Fruit fly (Drosophila melanogaster) whole organism, pupa: ENCODE data around the gene Mcm10.

ENCODE experiments used
- CG10348 ChIP-seq: fragments of 200-800 bp; sonication (Bioruptor generic); IDR thresholded peaks from 2 replicates; pipeline ENCODE4 v1.3.6; 2022; ENCODE audit warnings: missing biosample characterization, missing genetic modification characterization
- CG14655 ChIP-seq: fragments of 200-800 bp; sonication (Bioruptor generic); optimal IDR thresholded peaks from 3 replicates; lab custom pipeline; 2017; ENCODE audit warnings: mild to moderate bottlenecking, missing biosample characterization, missing genetic modification reagents, missing genetic modification characterization
- CG9948 ChIP-seq: fragments of 200-800 bp; sonication (Bioruptor generic); optimal IDR thresholded peaks from 2 replicates; lab custom pipeline; 2018; ENCODE audit warnings: missing biosample characterization, mild to moderate bottlenecking, missing genetic modification characterization, moderate library complexity
- D1 ChIP-seq: fragments of 200-800 bp; sonication (Bioruptor generic); optimal IDR thresholded peaks from 2 replicates; lab custom pipeline; 2018; ENCODE audit warnings: missing biosample characterization, mild to moderate bottlenecking, missing genetic modification characterization, moderate library complexity
- EcR ChIP-seq: fragments of 200-800 bp; sonication (Bioruptor generic); optimal IDR thresholded peaks from 3 replicates; lab custom pipeline; 2019; ENCODE audit warnings: missing biosample characterization, missing genetic modification characterization, mild to moderate bottlenecking, moderate library complexity, missing genetic modification reagents
- Ets98B ChIP-seq: fragments of 200-800 bp; sonication (Bioruptor generic); IDR thresholded peaks from 2 replicates; pipeline ENCODE4 v1.3.6; 2022; ENCODE audit warnings: missing biosample characterization, missing genetic modification characterization
- Snoo ChIP-seq: fragments of 200-800 bp; sonication (Bioruptor generic); optimal IDR thresholded peaks from 3 replicates; lab custom pipeline; 2017; ENCODE audit warnings: missing biosample characterization, mild to moderate bottlenecking, missing genetic modification characterization, inconsistent platforms
- rn ChIP-seq: fragments of 200-800 bp; sonication (Bioruptor generic); IDR thresholded peaks from 2 replicates; pipeline ENCODE4 v1.3.6; 2022; ENCODE audit warnings: missing biosample characterization, missing genetic modification characterization

DNA sequence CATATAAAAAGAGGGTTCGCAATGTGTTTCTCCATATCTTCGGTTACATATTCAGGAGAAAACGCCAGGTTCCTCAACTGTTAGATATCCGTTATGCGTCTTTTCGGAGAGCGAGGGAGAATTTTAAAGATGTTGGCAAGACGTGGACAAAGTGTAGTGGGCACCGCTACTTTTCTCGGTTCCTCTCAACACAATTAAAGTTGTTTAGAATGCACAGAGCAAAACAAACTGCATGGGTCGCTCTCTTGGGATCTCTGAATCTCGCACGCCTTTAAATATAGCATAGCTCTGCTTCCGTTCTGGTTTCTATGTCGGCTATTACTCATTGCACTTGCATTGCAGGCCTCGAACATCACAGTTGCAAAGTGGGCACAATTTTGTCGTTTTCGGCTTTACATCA lies 26.5 kb downstream of the Mcm10 start, which contains the start of gene clumsy:
- TF ChIP-seq CG9948 (no peak), Snoo (tag; lab: Kevin White, UChicago) (no peak), Ets98B (GFP tag; lab: Robert Waterston, UW) (no peak), rn (GFP tag; lab: Robert Waterston, UW) (no peak), CG14655 (GFP tag; lab: Kevin White, UChicago) (no peak), EcR (GFP tag; lab: Kevin White, UChicago) (no peak), D1 (tag; lab: Kevin White, UChicago) (no peak), CG10348 (GFP tag; lab: Robert Waterston, UW) (no peak)
